Worm (Caenorhabditis elegans) whole organism, young adult: ENCODE data around the gene F10E7.6.

ENCODE experiments used
- B0261.1 ChIP-seq: sonication (generic microtip); optimal IDR thresholded peaks from 2 replicates; lab custom pipeline; 2016; ENCODE audit warnings: mild to moderate bottlenecking, missing genetic modification characterization, moderate library complexity, missing compliant biosample characterization
- C06A6.2 ChIP-seq: fragments of 200-800 bp; sonication (Bioruptor generic); conservative IDR thresholded peaks from 2 replicates; pipeline ENCODE4 v1.3.6; 2022; ENCODE audit warnings: missing genetic modification characterization, missing compliant biosample characterization
- F23B12.7 ChIP-seq: sonication (generic microtip); optimal IDR thresholded peaks from 2 replicates; lab custom pipeline; 2017; ENCODE audit warnings: missing genetic modification characterization, mild to moderate bottlenecking, missing compliant biosample characterization, antibody characterized with exemption, moderate library complexity; ENCODE audit not compliant: insufficient read depth
- F57C9.4 ChIP-seq: sonication (generic microtip); optimal IDR thresholded peaks from 2 replicates; lab custom pipeline; 2017; ENCODE audit warnings: mild to moderate bottlenecking, missing genetic modification characterization, missing compliant biosample characterization
- Y56A3A.18 ChIP-seq: fragments of 200-800 bp; sonication (Bioruptor generic); IDR thresholded peaks from 2 replicates; pipeline ENCODE4 v1.3.6; 2022; ENCODE audit warnings: missing genetic modification reagents, missing genetic modification characterization, missing compliant biosample characterization
- Y67H2A.10 ChIP-seq: fragments of 200-800 bp; sonication (Bioruptor generic); conservative IDR thresholded peaks from 2 replicates; pipeline ENCODE4 v1.3.6; 2022; ENCODE audit warnings: missing genetic modification reagents, missing genetic modification characterization, missing compliant biosample characterization
- akir-1 ChIP-seq: fragments of 200-800 bp; sonication (Bioruptor generic); optimal IDR thresholded peaks from 2 replicates; lab custom pipeline; 2018; ENCODE audit warnings: mild to moderate bottlenecking, missing genetic modification characterization, moderate library complexity, missing compliant biosample characterization
- aptf-3 ChIP-seq: fragments of 200-800 bp; sonication (Bioruptor generic); IDR thresholded peaks from 2 replicates; pipeline ENCODE4 v1.3.6; 2022; ENCODE audit warnings: missing genetic modification characterization, missing compliant biosample characterization
- atf-7 ChIP-seq: sonication (generic microtip); optimal IDR thresholded peaks from 2 replicates; lab custom pipeline; 2017; ENCODE audit warnings: mild to moderate bottlenecking, missing genetic modification characterization, missing compliant biosample characterization
- athp-1 ChIP-seq: sonication (generic microtip); optimal IDR thresholded peaks from 2 replicates; lab custom pipeline; 2017; ENCODE audit warnings: mild to moderate bottlenecking, missing genetic modification characterization, missing compliant biosample characterization
- attf-3 ChIP-seq: fragments of 200-800 bp; sonication (Bioruptor generic); conservative IDR thresholded peaks from 2 replicates; pipeline ENCODE4 v1.3.6; 2022; ENCODE audit warnings: missing genetic modification reagents, missing genetic modification characterization, missing compliant biosample characterization
- attf-6 ChIP-seq: fragments of 200-800 bp; sonication (Bioruptor generic); IDR thresholded peaks from 2 replicates; pipeline ENCODE4 v1.3.6; 2022; ENCODE audit warnings: missing genetic modification reagents, missing genetic modification characterization, missing compliant biosample characterization
- bed-2 ChIP-seq: fragments of 200-800 bp; sonication (Bioruptor generic); IDR thresholded peaks from 2 replicates; pipeline ENCODE4 v1.3.6; 2022; ENCODE audit warnings: missing genetic modification reagents, missing genetic modification characterization, missing compliant biosample characterization
- cebp-1 ChIP-seq, 2 experiments: fragments of 200-800 bp in 1 of 2; sonication (Bioruptor generic) in 1 of 2; sonication (generic microtip) in 1 of 2; IDR thresholded peaks in 1 of 2; optimal IDR thresholded peaks in 1 of 2; 2 replicates each; pipeline versions ENCODE4 v1.3.6 to Lab custom; 2017 to 2022; ENCODE audit warnings: missing compliant biosample characterization in 2 of 2, missing genetic modification characterization in 2 of 2, mild to moderate bottlenecking in 1 of 2, missing genetic modification reagents in 1 of 2, moderate library complexity in 1 of 2
- ceh-27 ChIP-seq: fragments of 200-800 bp; sonication (Bioruptor generic); optimal IDR thresholded peaks from 2 replicates; lab custom pipeline; 2018; ENCODE audit warnings: mild to moderate bottlenecking, missing genetic modification characterization, moderate library complexity, missing compliant biosample characterization
- ceh-40 ChIP-seq: fragments of 200-800 bp; sonication (Bioruptor generic); IDR thresholded peaks from 2 replicates; pipeline ENCODE4 v1.3.6; 2022; ENCODE audit warnings: missing genetic modification characterization, missing compliant biosample characterization
- ceh-58 ChIP-seq: fragments of 200-800 bp; sonication (Bioruptor generic); IDR thresholded peaks from 2 replicates; pipeline ENCODE4 v1.3.6; 2022; ENCODE audit warnings: missing genetic modification characterization, missing compliant biosample characterization
- ceh-79 ChIP-seq: sonication (generic microtip); optimal IDR thresholded peaks from 2 replicates; lab custom pipeline; 2017; ENCODE audit warnings: mild to moderate bottlenecking, missing genetic modification characterization, missing compliant biosample characterization
- ceh-91 ChIP-seq: fragments of 200-800 bp; sonication (Bioruptor generic); IDR thresholded peaks from 2 replicates; pipeline ENCODE4 v1.3.6; 2022; ENCODE audit warnings: missing genetic modification reagents, missing genetic modification characterization, missing compliant biosample characterization
- chd-7 ChIP-seq: sonication (generic microtip); optimal IDR thresholded peaks from 2 replicates; lab custom pipeline; 2016; ENCODE audit warnings: mild to moderate bottlenecking, missing genetic modification characterization, moderate library complexity, missing compliant biosample characterization
- die-1 ChIP-seq: sonication (generic microtip); optimal IDR thresholded peaks from 2 replicates; lab custom pipeline; 2016; ENCODE audit warnings: missing genotype, mild to moderate bottlenecking, missing genetic modification characterization, missing compliant biosample characterization
- dpl-1 ChIP-seq: fragments of 150-350 bp; optimal IDR thresholded peaks from 2 replicates; lab custom pipeline; 2014; ENCODE audit warnings: missing biosample characterization, missing genetic modification reagents, missing genetic modification characterization
- egl-18 ChIP-seq: fragments of 200-800 bp; sonication (Bioruptor generic); IDR thresholded peaks from 2 replicates; pipeline ENCODE4 v1.3.6; 2022; ENCODE audit warnings: missing genetic modification reagents, missing genetic modification characterization, missing compliant biosample characterization
- ekl-4 ChIP-seq: fragments of 200-800 bp; sonication (Bioruptor generic); IDR thresholded peaks from 2 replicates; pipeline ENCODE4 v1.3.6; 2022; ENCODE audit warnings: missing genetic modification reagents, missing genetic modification characterization, missing compliant biosample characterization
- gei-17 ChIP-seq: fragments of 200-800 bp; sonication (Bioruptor generic); optimal IDR thresholded peaks from 2 replicates; lab custom pipeline; 2018; ENCODE audit warnings: mild to moderate bottlenecking, missing genetic modification characterization, missing compliant biosample characterization
- hlh-26 ChIP-seq: fragments of 200-800 bp; sonication (Bioruptor generic); conservative IDR thresholded peaks from 2 replicates; pipeline ENCODE4 v1.3.6; 2022; ENCODE audit warnings: missing genetic modification reagents, missing genetic modification characterization, missing compliant biosample characterization
- let-607 ChIP-seq, 2 experiments: fragments of 200-800 bp in 1 of 2; sonication (Bioruptor generic) in 1 of 2; sonication (generic microtip) in 1 of 2; optimal IDR thresholded peaks; 2 replicates each; lab custom pipeline; 2016 to 2018; ENCODE audit warnings: mild to moderate bottlenecking in 2 of 2, missing compliant biosample characterization in 2 of 2, missing genetic modification characterization in 2 of 2, moderate library complexity in 2 of 2, missing genotype in 1 of 2
- lin-40 ChIP-seq: sonication (generic microtip); optimal IDR thresholded peaks from 2 replicates; lab custom pipeline; 2016; ENCODE audit warnings: missing genetic modification characterization, mild to moderate bottlenecking, missing compliant biosample characterization, missing genotype, missing genetic modification reagents
- lin-54 ChIP-seq: fragments of 200-800 bp; sonication (Bioruptor generic); optimal IDR thresholded peaks from 2 replicates; lab custom pipeline; 2018; ENCODE audit warnings: mild to moderate bottlenecking, missing genetic modification characterization, missing compliant biosample characterization
- lir-1 ChIP-seq: fragments of 200-800 bp; sonication (Bioruptor generic); conservative IDR thresholded peaks from 2 replicates; pipeline ENCODE4 v1.3.6; 2022; ENCODE audit warnings: missing genetic modification reagents, missing genetic modification characterization, missing compliant biosample characterization
- lsl-1 ChIP-seq: fragments of 200-800 bp; sonication (Bioruptor generic); optimal IDR thresholded peaks from 2 replicates; lab custom pipeline; 2018; ENCODE audit warnings: mild to moderate bottlenecking, missing genetic modification characterization, moderate library complexity, missing compliant biosample characterization
- madf-6 ChIP-seq: fragments of 200-800 bp; sonication (Bioruptor generic); IDR thresholded peaks from 2 replicates; pipeline ENCODE4 v1.3.6; 2022; ENCODE audit warnings: missing genetic modification reagents, missing genetic modification characterization, missing compliant biosample characterization
- madf-8 ChIP-seq: fragments of 200-800 bp; sonication (Bioruptor generic); conservative IDR thresholded peaks from 2 replicates; pipeline ENCODE4 v1.3.6; 2022; ENCODE audit warnings: missing genetic modification reagents, missing genetic modification characterization, missing compliant biosample characterization
- nfya-1 ChIP-seq: sonication (generic microtip); optimal IDR thresholded peaks from 2 replicates; lab custom pipeline; 2017; ENCODE audit warnings: antibody characterized with exemption, missing compliant biosample characterization, missing genetic modification characterization, borderline replicate concordance; ENCODE audit not compliant: insufficient read depth
- nfya-2 ChIP-seq: fragments of 200-800 bp; sonication (Bioruptor generic); IDR thresholded peaks from 2 replicates; pipeline ENCODE4 v1.3.6; 2022; ENCODE audit warnings: missing genetic modification reagents, missing genetic modification characterization, missing compliant biosample characterization
- nhr-179 ChIP-seq: sonication (generic microtip); optimal IDR thresholded peaks from 2 replicates; lab custom pipeline; 2016; ENCODE audit warnings: mild to moderate bottlenecking, missing genetic modification characterization, missing compliant biosample characterization
- nhr-27 ChIP-seq: fragments of 200-800 bp; sonication (Bioruptor generic); optimal IDR thresholded peaks from 2 replicates; lab custom pipeline; 2018; ENCODE audit warnings: mild to moderate bottlenecking, missing genetic modification characterization, moderate library complexity, missing compliant biosample characterization
- nhr-90 ChIP-seq: sonication (generic microtip); optimal IDR thresholded peaks from 2 replicates; lab custom pipeline; 2016; ENCODE audit warnings: missing genotype, mild to moderate bottlenecking, missing genetic modification characterization, missing compliant biosample characterization
- repo-1 ChIP-seq: sonication (generic microtip); optimal IDR thresholded peaks from 2 replicates; lab custom pipeline; 2017; ENCODE audit warnings: mild to moderate bottlenecking, missing genetic modification characterization, missing compliant biosample characterization
- sdz-38 ChIP-seq: sonication (generic microtip); optimal IDR thresholded peaks from 2 replicates; lab custom pipeline; 2016; ENCODE audit warnings: missing genotype, missing genetic modification characterization, missing compliant biosample characterization
- unc-130 ChIP-seq: sonication (generic microtip); optimal IDR thresholded peaks from 2 replicates; lab custom pipeline; 2016; ENCODE audit warnings: missing genetic modification reagents, missing genetic modification characterization, missing compliant biosample characterization
- xnd-1 ChIP-seq: sonication (generic microtip); optimal IDR thresholded peaks from 2 replicates; lab custom pipeline; 2016; ENCODE audit warnings: missing genotype, missing genetic modification reagents, missing genetic modification characterization, missing compliant biosample characterization
- zfh-2 ChIP-seq: fragments of 200-800 bp; sonication (Bioruptor generic); conservative IDR thresholded peaks from 2 replicates; pipeline ENCODE4 v1.3.6; 2022; ENCODE audit warnings: missing genetic modification reagents, missing genetic modification characterization, missing compliant biosample characterization
- ztf-18 ChIP-seq: sonication (generic microtip); optimal IDR thresholded peaks from 2 replicates; lab custom pipeline; 2016; ENCODE audit warnings: missing genotype, mild to moderate bottlenecking, missing genetic modification characterization, missing compliant biosample characterization
- ztf-22 ChIP-seq: fragments of 200-800 bp; sonication (Bioruptor generic); optimal IDR thresholded peaks from 2 replicates; lab custom pipeline; 2018; ENCODE audit warnings: mild to moderate bottlenecking, missing genetic modification characterization, moderate library complexity, missing compliant biosample characterization
- ztf-25 ChIP-seq: fragments of 200-800 bp; sonication (Bioruptor generic); IDR thresholded peaks from 2 replicates; pipeline ENCODE4 v1.3.6; 2022; ENCODE audit warnings: missing genetic modification reagents, missing genetic modification characterization, missing compliant biosample characterization
- ztf-3 ChIP-seq: fragments of 200-800 bp; sonication (Bioruptor generic); optimal IDR thresholded peaks from 2 replicates; lab custom pipeline; 2018; ENCODE audit warnings: mild to moderate bottlenecking, missing genetic modification characterization, missing compliant biosample characterization

The F10E7.6 gene

DNA sequence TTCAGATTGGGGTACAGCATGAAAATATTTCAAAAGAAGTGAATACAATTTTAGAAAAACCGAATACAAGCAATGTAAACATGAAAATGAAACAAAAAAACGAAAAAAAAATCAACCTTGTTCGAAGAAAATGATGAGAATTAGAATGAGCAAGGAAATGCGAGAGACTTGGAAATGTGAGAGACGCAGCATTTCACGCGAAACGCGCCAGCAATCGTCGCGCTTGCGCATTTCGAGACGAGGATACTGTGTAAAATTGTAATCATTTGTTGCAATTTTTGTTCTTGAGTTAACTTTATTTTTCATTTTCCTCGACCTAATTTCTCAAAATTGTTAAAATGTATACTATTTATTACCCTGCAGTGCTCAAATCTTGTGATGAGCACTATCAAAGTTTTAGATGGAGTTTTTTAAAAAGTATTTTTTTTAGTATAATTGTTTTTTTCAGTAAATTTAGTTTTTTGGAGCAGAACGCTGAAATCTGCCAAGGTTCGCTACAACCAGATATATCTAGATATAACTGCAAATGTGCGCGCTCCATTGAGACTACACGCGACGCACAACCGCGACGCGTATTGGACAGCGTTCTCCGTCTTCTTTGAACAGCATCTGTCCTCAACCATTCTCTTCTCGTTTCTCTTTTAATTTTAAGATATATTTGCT, 39.2 kb downstream of the F10E7.6 start, which contains the start of gene fust-1 (continued):
- no peak for TF ChIP-seq F57C9.4
- no peak for TF ChIP-seq nfya-1 (tag; lab: Kevin White, UChicago)
- TF ChIP-seq sdz-38 (tag; lab: Kevin White, UChicago): no peak
- peak; percentile 96 for TF ChIP-seq lin-54 (GFP tag; lab: Kevin White, UChicago)
- TF ChIP-seq ceh-27 (GFP tag; lab: Kevin White, UChicago): peak; percentile 90
- TF ChIP-seq ekl-4 (GFP tag; lab: Robert Waterston, UW): peak; percentile 96
- peak; percentile 88 for TF ChIP-seq ceh-91 (GFP tag; lab: Robert Waterston, UW)
- TF ChIP-seq ceh-79 (tag; lab: Kevin White, UChicago): no peak
- TF ChIP-seq cebp-1 (GFP tag; IDR thresholded peaks at IDR 0.05; lab: Robert Waterston, UW): peak; percentile 29; the same call in 1 of the 2 replicates
- peak; percentile 93 for TF ChIP-seq cebp-1 (tag; optimal IDR thresholded peaks at IDR 0.05; lab: Kevin White, UChicago)
- TF ChIP-seq madf-6: peak; percentile 95
- peak; percentile 88 for TF ChIP-seq lir-1 (GFP tag; lab: Robert Waterston, UW)
- peak; percentile 85 for TF ChIP-seq attf-6 (GFP tag; lab: Robert Waterston, UW)
- TF ChIP-seq Y67H2A.10: no peak
- TF ChIP-seq die-1 (tag; lab: Kevin White, UChicago): peak; percentile 14
- TF ChIP-seq gei-17: peak; percentile 79
- peak; percentile 94 for TF ChIP-seq repo-1
- no peak for TF ChIP-seq hlh-26 (GFP tag; lab: Robert Waterston, UW)
- peak; percentile 88 for TF ChIP-seq C06A6.2 (GFP tag; lab: Robert Waterston, UW)
- peak; percentile 84 for TF ChIP-seq atf-7 (tag; lab: Kevin White, UChicago)
- TF ChIP-seq zfh-2: no peak
- TF ChIP-seq lin-40 (tag; lab: Kevin White, UChicago): peak; percentile 97
- peak; percentile 54 to 78 for TF ChIP-seq let-607 (tag; optimal IDR thresholded peaks at IDR 0.05; lab: Kevin White, UChicago)
- TF ChIP-seq nhr-179 (tag; lab: Kevin White, UChicago): no peak
- TF ChIP-seq ztf-18 (tag; lab: Kevin White, UChicago): peak; percentile 100
- TF ChIP-seq ztf-25: no peak
- peak; percentile 81 for TF ChIP-seq egl-18 (GFP tag; lab: Robert Waterston, UW)
- TF ChIP-seq nhr-90 (tag; lab: Kevin White, UChicago): peak; percentile 22
- peak; percentile 80 for TF ChIP-seq chd-7
- no peak for TF ChIP-seq nhr-27 (tag; lab: Kevin White, UChicago)
- TF ChIP-seq dpl-1 (GFP tag; lab: Kevin White, UChicago): peak; percentile 67
- peak; percentile 87 for TF ChIP-seq F23B12.7 (tag; lab: Kevin White, UChicago)
- TF ChIP-seq attf-3 (GFP tag; lab: Robert Waterston, UW): peak; percentile 86
- TF ChIP-seq athp-1: peak; percentile 93
- peak; percentile 27 for TF ChIP-seq B0261.1
- peak; percentile 73 for TF ChIP-seq ztf-22 (GFP tag; lab: Kevin White, UChicago)
- TF ChIP-seq ceh-58 (GFP tag; lab: Robert Waterston, UW): no peak
- 0 out of 2 replicates have a peak, but pooled peaks have one; percentile 24 for TF ChIP-seq bed-2
- peak; percentile 24 for TF ChIP-seq ztf-3 (GFP tag; lab: Kevin White, UChicago)
- TF ChIP-seq Y56A3A.18 (GFP tag; lab: Robert Waterston, UW): peak; percentile 87
- no peak for TF ChIP-seq ceh-40 (GFP tag; lab: Robert Waterston, UW)
- peak; percentile 86 for TF ChIP-seq madf-8 (GFP tag; lab: Robert Waterston, UW)
- peak; percentile 68 for TF ChIP-seq unc-130 (GFP tag; lab: Kevin White, UChicago)
- no peak for TF ChIP-seq nfya-2 (GFP tag; lab: Robert Waterston, UW)
- TF ChIP-seq lsl-1: peak; percentile 87
- TF ChIP-seq aptf-3 (GFP tag; lab: Robert Waterston, UW): no peak
- TF ChIP-seq akir-1 (GFP tag; lab: Kevin White, UChicago): no peak
- peak; percentile 82 for TF ChIP-seq xnd-1 (tag; lab: Kevin White, UChicago)
